Fruit fly (Drosophila melanogaster) whole organism, embryonic: ENCODE results near the gene PGRP-LA.

ENCODE experiments used
- ATbp ChIP-seq: fragments of 200-800 bp; sonication (Bioruptor generic); optimal IDR thresholded peaks from 2 replicates; lab custom pipeline; 2017; ENCODE audit warnings: missing biosample characterization, mild to moderate bottlenecking, missing genetic modification characterization, missing genetic modification reagents
- Atf-2 ChIP-seq: fragments of 200-800 bp; sonication (Bioruptor generic); optimal IDR thresholded peaks from 2 replicates; lab custom pipeline; 2016; ENCODE audit warnings: missing biosample characterization, missing genetic modification characterization
- Blimp-1 ChIP-seq: fragments of 200-800 bp; sonication (Bioruptor generic); optimal IDR thresholded peaks from 3 replicates; lab custom pipeline; 2018; ENCODE audit warnings: missing biosample characterization, missing genetic modification characterization, mild to moderate bottlenecking, moderate library complexity, missing genetic modification reagents
- CG10462 ChIP-seq: fragments of 200-800 bp; sonication (Bioruptor generic); optimal IDR thresholded peaks from 2 replicates; lab custom pipeline; 2016; ENCODE audit warnings: missing biosample characterization, missing genetic modification characterization
- CG11723 ChIP-seq: fragments of 200-800 bp; sonication (Bioruptor generic); optimal IDR thresholded peaks from 2 replicates; lab custom pipeline; 2017; ENCODE audit warnings: missing biosample characterization, mild to moderate bottlenecking, missing genetic modification characterization
- CG13424 ChIP-seq: fragments of 200-800 bp; sonication (Bioruptor generic); optimal IDR thresholded peaks from 2 replicates; lab custom pipeline; 2019; ENCODE audit warnings: missing biosample characterization, mild to moderate bottlenecking, missing genetic modification characterization, moderate library complexity
- CG14441 ChIP-seq: fragments of 200-800 bp; sonication (Bioruptor generic); IDR thresholded peaks from 2 replicates; pipeline ENCODE4 v1.3.6; 2022; ENCODE audit warnings: missing biosample characterization, missing genetic modification characterization
- CG14710 ChIP-seq: fragments of 200-800 bp; sonication (Bioruptor generic); optimal IDR thresholded peaks from 3 replicates; lab custom pipeline; 2019; ENCODE audit warnings: missing biosample characterization, mild to moderate bottlenecking, missing genetic modification characterization, moderate library complexity
- CG15269 ChIP-seq: fragments of 200-800 bp; sonication (Bioruptor generic); optimal IDR thresholded peaks from 2 replicates; lab custom pipeline; 2018; ENCODE audit warnings: missing biosample characterization, mild to moderate bottlenecking, missing genetic modification characterization, moderate library complexity
- CG1602 ChIP-seq: fragments of 200-800 bp; sonication (Bioruptor generic); optimal IDR thresholded peaks from 3 replicates; lab custom pipeline; 2016; ENCODE audit warnings: missing biosample characterization, missing genetic modification characterization
- CG16779 ChIP-seq: fragments of 200-800 bp; sonication (Bioruptor generic); IDR thresholded peaks from 2 replicates; pipeline ENCODE4 v1.3.6; 2022; ENCODE audit warnings: missing biosample characterization, missing genetic modification characterization
- CG17186 ChIP-seq: fragments of 200-800 bp; sonication (Bioruptor generic); optimal IDR thresholded peaks from 3 replicates; lab custom pipeline; 2017; ENCODE audit warnings: missing biosample characterization, missing genetic modification reagents, missing genetic modification characterization
- CG17802 ChIP-seq: fragments of 200-800 bp; sonication (Bioruptor generic); optimal IDR thresholded peaks from 2 replicates; lab custom pipeline; 2018; ENCODE audit warnings: missing biosample characterization, mild to moderate bottlenecking, missing genetic modification characterization, moderate library complexity
- CG2875 ChIP-seq: fragments of 200-800 bp; sonication (Bioruptor generic); optimal IDR thresholded peaks from 2 replicates; lab custom pipeline; 2017; ENCODE audit warnings: missing biosample characterization, mild to moderate bottlenecking, missing genetic modification characterization, missing genetic modification reagents
- CG3065 ChIP-seq: fragments of 200-800 bp; sonication (Bioruptor generic); optimal IDR thresholded peaks from 2 replicates; lab custom pipeline; 2016; ENCODE audit warnings: missing biosample characterization, missing genetic modification characterization
- CG32772 ChIP-seq: fragments of 200-800 bp; sonication (Bioruptor generic); IDR thresholded peaks from 2 replicates; pipeline ENCODE4 v1.3.6; 2022; ENCODE audit warnings: missing biosample characterization, missing genetic modification characterization
- CG4282 ChIP-seq: fragments of 200-800 bp; sonication (Bioruptor generic); optimal IDR thresholded peaks from 2 replicates; lab custom pipeline; 2016; ENCODE audit warnings: missing biosample characterization, missing genetic modification characterization
- CG4404 ChIP-seq: fragments of 200-800 bp; sonication (Bioruptor generic); IDR thresholded peaks from 2 replicates; pipeline ENCODE4 v1.3.6; 2022; ENCODE audit warnings: missing biosample characterization, missing genetic modification characterization
- CG8281 ChIP-seq: fragments of 200-800 bp; sonication (Bioruptor generic); optimal IDR thresholded peaks from 2 replicates; lab custom pipeline; 2018; ENCODE audit warnings: missing biosample characterization, mild to moderate bottlenecking, missing genetic modification characterization, moderate library complexity
- CG8388 ChIP-seq: fragments of 200-800 bp; sonication (Bioruptor generic); optimal IDR thresholded peaks from 2 replicates; lab custom pipeline; 2019; ENCODE audit warnings: missing biosample characterization, mild to moderate bottlenecking, missing genetic modification characterization, moderate library complexity
- CG8924 ChIP-seq: fragments of 200-800 bp; optimal IDR thresholded peaks from 3 replicates; lab custom pipeline; 2019; ENCODE audit warnings: missing biosample characterization, mild to moderate bottlenecking, missing genetic modification characterization, moderate library complexity
- E2f2 ChIP-seq: fragments of 200-800 bp; sonication (Bioruptor generic); IDR thresholded peaks from 2 replicates; pipeline ENCODE4 v1.3.6; 2022; ENCODE audit warnings: missing biosample characterization, missing genetic modification characterization
- Ets97D ChIP-seq: fragments of 200-800 bp; sonication (Bioruptor generic); optimal IDR thresholded peaks from 3 replicates; lab custom pipeline; 2016; ENCODE audit warnings: missing biosample characterization, missing genetic modification characterization
- Fer2 ChIP-seq: fragments of 200-800 bp; sonication (Bioruptor generic); optimal IDR thresholded peaks from 2 replicates; lab custom pipeline; 2018; ENCODE audit warnings: missing biosample characterization, mild to moderate bottlenecking, missing genetic modification characterization, moderate library complexity
- HmgD ChIP-seq: fragments of 200-800 bp; sonication (Bioruptor generic); optimal IDR thresholded peaks from 3 replicates; lab custom pipeline; 2016; ENCODE audit warnings: missing biosample characterization, missing genetic modification characterization
- MTF-1 ChIP-seq: fragments of 200-800 bp; sonication (Bioruptor generic); optimal IDR thresholded peaks from 2 replicates; lab custom pipeline; 2018; ENCODE audit warnings: missing biosample characterization, mild to moderate bottlenecking, missing genetic modification characterization, borderline replicate concordance
- Med ChIP-seq: fragments of 200-800 bp; sonication (Bioruptor generic); peaks from one replicate; lab custom pipeline; 2016; ENCODE audit warnings: missing biosample characterization, missing genetic modification characterization, mild to moderate bottlenecking, inconsistent platforms, moderate library complexity
- Opbp ChIP-seq: fragments of 200-800 bp; sonication (Bioruptor generic); IDR thresholded peaks from 3 replicates; pipeline ENCODE4 v1.3.6; 2022; ENCODE audit warnings: missing biosample characterization, missing genetic modification characterization; ENCODE audit not compliant: partially characterized antibody
- Pdp1 ChIP-seq, 2 experiments: fragments of 200-800 bp; sonication (Bioruptor generic); optimal IDR thresholded peaks; 3 replicates each; lab custom pipeline; 2016; ENCODE audit warnings: missing biosample characterization in 2 of 2, missing genetic modification characterization in 2 of 2, mild to moderate bottlenecking in 1 of 2, moderate library complexity in 1 of 2
- Spps ChIP-seq: fragments of 200-800 bp; sonication (Bioruptor generic); optimal IDR thresholded peaks from 2 replicates; lab custom pipeline; 2018; ENCODE audit warnings: missing biosample characterization, mild to moderate bottlenecking, missing genetic modification characterization
- bcd ChIP-seq: fragments of 200-800 bp; sonication (Bioruptor generic); optimal IDR thresholded peaks from 2 replicates; lab custom pipeline; 2017; ENCODE audit warnings: missing biosample characterization, mild to moderate bottlenecking, missing genetic modification characterization
- da ChIP-seq: fragments of 200-800 bp; sonication (Bioruptor generic); optimal IDR thresholded peaks from 2 replicates; lab custom pipeline; 2016; ENCODE audit warnings: missing biosample characterization, missing genetic modification characterization
- dimm ChIP-seq: fragments of 200-800 bp; sonication (Bioruptor generic); IDR thresholded peaks from 2 replicates; pipeline ENCODE4 v1.3.6; 2022; ENCODE audit warnings: missing biosample characterization, missing genetic modification characterization
- dm ChIP-seq: fragments of 200-800 bp; sonication (Bioruptor generic); optimal IDR thresholded peaks from 3 replicates; lab custom pipeline; 2016; ENCODE audit warnings: missing biosample characterization, missing genetic modification characterization
- dmrt11E ChIP-seq: fragments of 200-800 bp; sonication (Bioruptor generic); optimal IDR thresholded peaks from 3 replicates; lab custom pipeline; 2018; ENCODE audit warnings: missing biosample characterization, mild to moderate bottlenecking, missing genetic modification characterization, moderate library complexity
- fd64A ChIP-seq: fragments of 200-800 bp; sonication (Bioruptor generic); optimal IDR thresholded peaks from 3 replicates; lab custom pipeline; 2018; ENCODE audit warnings: missing biosample characterization, mild to moderate bottlenecking, missing genetic modification characterization
- hb ChIP-seq: fragments of 200-800 bp; sonication (Bioruptor generic); IDR thresholded peaks from 3 replicates; pipeline ENCODE4 v1.3.6; 2022; ENCODE audit warnings: missing biosample characterization, missing genetic modification characterization; ENCODE audit not compliant: partially characterized antibody
- hkb ChIP-seq, 2 experiments: fragments of 200-800 bp in 1 of 2; fragments of >200 bp in 1 of 2; sonication (Bioruptor generic) in 1 of 2; IDR thresholded peaks in 1 of 2; optimal IDR thresholded peaks in 1 of 2; 2 replicates each; pipeline versions ENCODE4 v1.3.6 to Lab custom; 2017 to 2022; ENCODE audit warnings: missing biosample characterization in 1 of 2, missing genetic modification characterization in 1 of 2
- kni ChIP-seq: fragments of 200-800 bp; sonication (Bioruptor generic); optimal IDR thresholded peaks from 3 replicates; lab custom pipeline; 2017; ENCODE audit warnings: mild to moderate bottlenecking, missing biosample characterization, missing genetic modification reagents, missing genetic modification characterization
- lab ChIP-seq: fragments of 200-800 bp; sonication (Bioruptor generic); optimal IDR thresholded peaks from 3 replicates; lab custom pipeline; 2017; ENCODE audit warnings: missing biosample characterization, missing genetic modification characterization, mild to moderate bottlenecking, moderate library complexity, missing genetic modification reagents
- mam ChIP-seq: fragments of 200-800 bp; sonication (Bioruptor generic); optimal IDR thresholded peaks from 3 replicates; lab custom pipeline; 2016; ENCODE audit warnings: missing biosample characterization, missing genetic modification characterization
- odd ChIP-seq: fragments of 200-800 bp; sonication (Bioruptor generic); optimal IDR thresholded peaks from 2 replicates; lab custom pipeline; 2017; ENCODE audit warnings: missing biosample characterization, mild to moderate bottlenecking, missing genetic modification characterization
- psq ChIP-seq: fragments of 200-800 bp; sonication (Bioruptor generic); optimal IDR thresholded peaks from 2 replicates; lab custom pipeline; 2017; ENCODE audit warnings: missing biosample characterization, missing genetic modification characterization
- shn ChIP-seq: fragments of 200-800 bp; sonication (Bioruptor generic); optimal IDR thresholded peaks from 3 replicates; lab custom pipeline; 2016; ENCODE audit warnings: missing biosample characterization, missing genetic modification characterization
- sug ChIP-seq: fragments of 200-800 bp; optimal IDR thresholded peaks from 2 replicates; lab custom pipeline; 2019; ENCODE audit warnings: missing biosample characterization, mild to moderate bottlenecking, missing genetic modification characterization, moderate library complexity
- tgo ChIP-seq: fragments of 200-800 bp; sonication (Bioruptor generic); IDR thresholded peaks from 3 replicates; pipeline ENCODE4 v1.3.6; 2022; ENCODE audit warnings: missing biosample characterization, missing genetic modification characterization
- trh ChIP-seq: fragments of 200-800 bp; sonication (Bioruptor generic); optimal IDR thresholded peaks from 2 replicates; lab custom pipeline; 2016; ENCODE audit warnings: missing biosample characterization, missing genetic modification characterization
- tx ChIP-seq: fragments of 200-800 bp; sonication (Bioruptor generic); optimal IDR thresholded peaks from 2 replicates; lab custom pipeline; 2016; ENCODE audit warnings: missing biosample characterization, missing genetic modification characterization
- vvl ChIP-seq: fragments of 200-800 bp; sonication (Bioruptor generic); IDR thresholded peaks from 2 replicates; pipeline ENCODE4 v1.3.6; 2022; ENCODE audit warnings: missing biosample characterization, missing genetic modification characterization

PGRP-LA gene

dm6 chr3L:9372278-9372975 lies 38.3 kb downstream of the PGRP-LA start, which contains the start of the genes Hsp67Bc, CG4456 and Hsp22 (continued):
- TF ChIP-seq trh (no peak), fd64A (peak; percentile 33), CG13424 (tag; lab: Kevin White, UChicago) (no peak), Fer2 (tag; lab: Kevin White, UChicago) (no peak), CG14441 (GFP tag; lab: Robert Waterston, UW) (no peak), shn (no peak), hkb (optimal IDR thresholded peaks at IDR 0.05; lab: Kevin White, UChicago) (no peak), hkb (GFP tag; IDR thresholded peaks at IDR 0.05; lab: Robert Waterston, UW) (no peak), kni (GFP tag; lab: Kevin White, UChicago) (peak; percentile 86), hb (GFP tag; lab: Robert Waterston, UW) (no peak), CG17802 (no peak), dimm (GFP tag; lab: Robert Waterston, UW) (no peak), MTF-1 (GFP tag; lab: Kevin White, UChicago) (no peak), CG2875 (GFP tag; lab: Kevin White, UChicago) (peak; percentile 2), CG10462 (no peak), lab (GFP tag; lab: Kevin White, UChicago) (no peak), sug (tag; lab: Kevin White, UChicago) (peak; percentile 27), CG3065 (GFP tag; lab: Kevin White, UChicago) (no peak), CG16779 (GFP tag; lab: Robert Waterston, UW) (peak; percentile 78), da (GFP tag; lab: Kevin White, UChicago) (no peak), Ets97D (GFP tag; lab: Kevin White, UChicago) (no peak), E2f2 (GFP tag; lab: Robert Waterston, UW) (no peak), mam (GFP tag; lab: Kevin White, UChicago) (no peak), odd (GFP tag; lab: Kevin White, UChicago) (no peak), CG4404 (GFP tag; lab: Robert Waterston, UW) (no peak), tgo (GFP tag; lab: Robert Waterston, UW) (no peak), CG11723 (GFP tag; lab: Kevin White, UChicago) (no peak), CG1602 (GFP tag; lab: Kevin White, UChicago) (no peak), CG14710 (tag; lab: Kevin White, UChicago) (no peak), CG8388 (GFP tag; lab: Kevin White, UChicago) (no peak), CG8924 (tag; lab: Kevin White, UChicago) (no peak), tx (GFP tag; lab: Kevin White, UChicago) (no peak), ATbp (GFP tag; lab: Kevin White, UChicago) (peak; percentile 9), CG17186 (GFP tag; lab: Kevin White, UChicago) (no peak), CG32772 (GFP tag; lab: Robert Waterston, UW) (no peak), Med (GFP tag; lab: Kevin White, UChicago) (peak; percentile 74), CG15269 (no peak), Spps (no peak), Opbp (GFP tag; lab: Robert Waterston, UW) (peak; percentile 20; the same call in 1 of the 3 replicates), CG4282 (GFP tag; lab: Kevin White, UChicago) (no peak), dmrt11E (tag; lab: Kevin White, UChicago) (no peak), Pdp1 (GFP tag; optimal IDR thresholded peaks at IDR 0.05; lab: Kevin White, UChicago) (peak in 1 of 2 experiments; percentile 30), bcd (no peak), CG8281 (tag; lab: Kevin White, UChicago) (no peak), HmgD (GFP tag; lab: Kevin White, UChicago) (no peak), Atf-2 (no peak), Blimp-1 (GFP tag; lab: Kevin White, UChicago) (no peak), vvl (GFP tag; lab: Robert Waterston, UW) (0 out of 2 replicates have a peak, but pooled peaks have one; percentile 12), dm (GFP tag; lab: Kevin White, UChicago) (no peak), psq (GFP tag; lab: Kevin White, UChicago) (no peak)
